Worm (Caenorhabditis elegans) whole organism, young adult: ENCODE measurements around the gene srbc-21.

Experiments used
- F57A8.1 ChIP-seq: fragments of 200-800 bp; sonication (Bioruptor generic); optimal IDR thresholded peaks from 2 replicates; lab custom pipeline; 2018; ENCODE audit warnings: mild to moderate bottlenecking, missing genetic modification characterization, moderate library complexity, missing compliant biosample characterization
- K12H6.12 ChIP-seq: fragments of 200-800 bp; sonication (Bioruptor generic); optimal IDR thresholded peaks from 2 replicates; lab custom pipeline; 2018; ENCODE audit warnings: mild to moderate bottlenecking, missing genetic modification characterization, missing compliant biosample characterization
- Y95B8A.8 ChIP-seq: fragments of 200-800 bp; sonication (Bioruptor generic); IDR thresholded peaks from 2 replicates; pipeline ENCODE4 v1.3.6; 2022; ENCODE audit warnings: missing genetic modification reagents, missing genetic modification characterization, missing compliant biosample characterization
- ama-1 ChIP-seq, 3 experiments: fragments of 150-350 bp in 1 of 3; sonication (generic microtip) in 2 of 3; optimal IDR thresholded peaks; 2 replicates each; lab custom pipeline; 2014 to 2018; ENCODE audit warnings: missing biosample characterization in 2 of 3, missing genetic modification characterization in 2 of 3, missing genetic modification reagents in 2 of 3
- aptf-3 ChIP-seq: fragments of 200-800 bp; sonication (Bioruptor generic); IDR thresholded peaks from 2 replicates; pipeline ENCODE4 v1.3.6; 2022; ENCODE audit warnings: missing genetic modification characterization, missing compliant biosample characterization
- ceh-79 ChIP-seq: sonication (generic microtip); optimal IDR thresholded peaks from 2 replicates; lab custom pipeline; 2017; ENCODE audit warnings: mild to moderate bottlenecking, missing genetic modification characterization, missing compliant biosample characterization
- dpl-1 ChIP-seq: fragments of 150-350 bp; optimal IDR thresholded peaks from 2 replicates; lab custom pipeline; 2014; ENCODE audit warnings: missing biosample characterization, missing genetic modification reagents, missing genetic modification characterization
- lir-1 ChIP-seq: fragments of 200-800 bp; sonication (Bioruptor generic); conservative IDR thresholded peaks from 2 replicates; pipeline ENCODE4 v1.3.6; 2022; ENCODE audit warnings: missing genetic modification reagents, missing genetic modification characterization, missing compliant biosample characterization
- madf-10 ChIP-seq: sonication (generic microtip); optimal IDR thresholded peaks from 2 replicates; lab custom pipeline; 2016; ENCODE audit warnings: mild to moderate bottlenecking, missing genetic modification characterization, missing compliant biosample characterization
- tbp1 ChIP-seq: fragments of 200-800 bp; sonication (Bioruptor generic); optimal IDR thresholded peaks from 2 replicates; lab custom pipeline; 2018; ENCODE audit warnings: mild to moderate bottlenecking, missing genetic modification characterization, missing compliant biosample characterization
- unc-130 ChIP-seq: sonication (generic microtip); optimal IDR thresholded peaks from 2 replicates; lab custom pipeline; 2016; ENCODE audit warnings: missing genetic modification reagents, missing genetic modification characterization, missing compliant biosample characterization
- unc-62 ChIP-seq: fragments of 150-350 bp; optimal IDR thresholded peaks from 2 replicates; lab custom pipeline; 2014; ENCODE audit warnings: missing biosample characterization, missing genetic modification reagents, missing genetic modification characterization
- ztf-18 ChIP-seq: sonication (generic microtip); optimal IDR thresholded peaks from 2 replicates; lab custom pipeline; 2016; ENCODE audit warnings: missing genotype, mild to moderate bottlenecking, missing genetic modification characterization, missing compliant biosample characterization

DNA sequence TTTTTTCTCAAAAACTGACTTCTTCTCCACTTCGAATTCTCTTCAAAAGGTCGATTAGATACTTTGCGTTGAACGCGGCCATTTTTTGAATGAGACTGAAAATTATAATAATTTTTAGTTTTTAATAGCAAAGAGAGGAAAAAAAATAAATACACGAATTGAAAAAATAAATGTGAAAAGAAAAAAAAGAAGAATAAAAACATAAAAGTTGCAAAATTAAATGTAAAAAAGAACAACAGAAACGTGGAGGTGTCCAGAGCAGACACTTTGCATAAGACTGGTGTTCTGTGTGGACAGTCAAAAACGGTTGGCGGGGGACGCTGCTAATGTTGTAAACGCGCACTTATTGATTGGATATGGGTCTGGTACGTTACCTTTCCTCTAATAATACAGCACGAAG lies 4.0 kb downstream of the srbc-21 start, which contains the start of gene C45H4.14:
- no peak for TF ChIP-seq Y95B8A.8
- TF ChIP-seq tbp1, result no peak
- TF ChIP-seq madf-10 (tag; lab: Kevin White, UChicago), result no peak
- no peak for TF ChIP-seq dpl-1 (GFP tag; lab: Kevin White, UChicago)
- no peak for TF ChIP-seq unc-130 (GFP tag; lab: Kevin White, UChicago)
- no peak for TF ChIP-seq K12H6.12
- TF ChIP-seq ztf-18 (tag; lab: Kevin White, UChicago), result no peak
- TF ChIP-seq ceh-79, result no peak
- no peak for TF ChIP-seq F57A8.1 (GFP tag; lab: Kevin White, UChicago)
- no peak for TF ChIP-seq ama-1 (optimal IDR thresholded peaks at IDR 0.05; lab: Kevin White, UChicago)
- no peak for TF ChIP-seq ama-1 (GFP tag; optimal IDR thresholded peaks at IDR 0.05; lab: Kevin White, UChicago)
- no peak for TF ChIP-seq lir-1 (GFP tag; lab: Robert Waterston, UW)
- TF ChIP-seq aptf-3 (GFP tag; lab: Robert Waterston, UW), result no peak
- TF ChIP-seq unc-62 (GFP tag; lab: Kevin White, UChicago), result no peak
